Fruit fly (Drosophila melanogaster): ENCODE measurements around the gene CG14989.

The CG14989 gene

DNA sequence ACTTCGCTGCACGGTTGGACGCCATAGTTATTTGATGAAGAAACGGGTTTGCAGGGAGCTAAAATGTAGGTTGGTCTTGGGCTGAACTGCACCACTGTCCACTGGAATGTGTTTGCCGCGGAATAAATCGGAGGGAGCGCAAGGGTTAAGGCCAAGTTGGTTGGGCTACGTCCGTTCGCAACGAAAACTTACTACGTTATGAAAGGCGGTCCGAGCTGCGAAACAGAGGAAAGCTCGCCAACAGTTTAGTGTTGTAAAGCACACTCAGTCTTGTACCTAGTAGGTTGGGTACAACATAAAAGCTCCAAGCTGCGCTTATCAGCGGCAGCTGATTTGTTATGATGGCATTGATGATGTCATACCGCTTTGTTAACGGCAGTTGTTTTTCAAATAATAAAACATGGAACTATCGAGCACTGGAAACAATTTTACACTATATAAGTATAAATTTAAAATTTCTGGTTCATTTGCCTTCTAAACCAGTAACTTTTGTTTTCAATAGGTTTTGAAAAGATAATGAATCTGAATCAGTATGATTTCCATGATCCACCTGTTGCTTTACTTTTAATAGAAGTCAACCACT is 34.9 kb downstream of the CG14989 start, which contains the start of gene Chd64 (continued):
- TF ChIP-seq H2.0 (GFP tag; IDR thresholded peaks at IDR 0.05) (no peak), sug (tag; optimal IDR thresholded peaks at IDR 0.05) (peak; percentile 63), NfI (GFP tag; optimal IDR thresholded peaks at IDR 0.05) (peak; percentile 6), fd3F (GFP tag; optimal IDR thresholded peaks at IDR 0.05) (peak; percentile 3), BEAF-32 (GFP tag; optimal IDR thresholded peaks at IDR 0.05) (peak; percentile 10), mld (GFP tag; IDR thresholded peaks at IDR 0.05; ENCODE audit: partially characterized antibody) (no peak), CG6254 (GFP tag; optimal IDR thresholded peaks at IDR 0.05) (peak; percentile 1), sens (GFP tag) (peak; percentile 47), vfl (GFP tag; optimal IDR thresholded peaks at IDR 0.05) (no peak), CG12155 (GFP tag; optimal IDR thresholded peaks at IDR 0.05) (peak; percentile 25), lab (GFP tag; optimal IDR thresholded peaks at IDR 0.05) (peak; percentile 84), nom (GFP tag; optimal IDR thresholded peaks at IDR 0.05) (peak; percentile 74), Kr (GFP tag; optimal IDR thresholded peaks at IDR 0.05) (no peak), CG1792 (GFP tag; optimal IDR thresholded peaks at IDR 0.05) (peak; percentile 5), bcd (GFP tag; optimal IDR thresholded peaks at IDR 0.05) (no peak), unc-4 (GFP tag; IDR thresholded peaks at IDR 0.05; ENCODE audit: partially characterized antibody) (0 out of 2 replicates have a peak, but pooled peaks have one; percentile 51), CG18011 (GFP tag; optimal IDR thresholded peaks at IDR 0.05) (no peak), Hr39 (optimal IDR thresholded peaks at IDR 0.05) (no peak), tin (GFP tag; optimal IDR thresholded peaks at IDR 0.05) (no peak), MTF-1 (GFP tag; optimal IDR thresholded peaks at IDR 0.05; ENCODE audit: borderline replicate concordance) (peak; percentile 13), psq (GFP tag; optimal IDR thresholded peaks at IDR 0.05) (peak; percentile 8), Side (GFP tag; optimal IDR thresholded peaks at IDR 0.05) (peak; percentile 41), maf-S (GFP tag; optimal IDR thresholded peaks at IDR 0.05) (peak; percentile 14), Fer3 (tag; optimal IDR thresholded peaks at IDR 0.05) (peak; percentile 40), lilli (GFP tag; optimal IDR thresholded peaks at IDR 0.05) (peak; percentile 67), CG30403 (GFP tag; optimal IDR thresholded peaks at IDR 0.05) (peak; percentile 37), Spps (tag; optimal IDR thresholded peaks at IDR 0.05) (no peak), CG18599 (GFP tag; optimal IDR thresholded peaks at IDR 0.05) (peak; percentile 82), Bdp1 (GFP tag; optimal IDR thresholded peaks at IDR 0.05) (no peak), D19B (GFP tag; optimal IDR thresholded peaks at IDR 0.05) (no peak), Hand (GFP tag; optimal IDR thresholded peaks at IDR 0.05) (peak; percentile 68), CG14860 (GFP tag; IDR thresholded peaks at IDR 0.05; ENCODE audit: partially characterized antibody) (peak; percentile 26; the same call in 1 of the 3 replicates), sd (tag; optimal IDR thresholded peaks at IDR 0.05) (peak; percentile 94), Xrp1 (GFP tag; IDR thresholded peaks at IDR 0.05) (peak; percentile 11; the same call in 1 of the 2 replicates), HHEX (GFP tag; optimal IDR thresholded peaks at IDR 0.05) (peak; percentile 50), mam (GFP tag; optimal IDR thresholded peaks at IDR 0.05) (peak; percentile 4), Mrtf (GFP tag; IDR thresholded peaks at IDR 0.05) (0 out of 3 replicates have a peak, but pooled peaks have one; percentile 18), cwo (GFP tag; optimal IDR thresholded peaks at IDR 0.05) (peak; percentile 65), CG16813 (GFP tag; IDR thresholded peaks at IDR 0.05; ENCODE audit: partially characterized antibody) (0 out of 3 replicates have a peak, but pooled peaks have one; percentile 20), pb (GFP tag; optimal IDR thresholded peaks at IDR 0.05) (peak; percentile 7), E2f1 (GFP tag; IDR thresholded peaks at IDR 0.05) (peak; percentile 25; the same call in 1 of the 2 replicates), croc (GFP tag; conservative IDR thresholded peaks at IDR 0.05) (no peak), CG5953 (GFP tag; IDR thresholded peaks at IDR 0.05) (no peak), Rfx (GFP tag; IDR thresholded peaks at IDR 0.05) (peak; percentile 58), CG11085 (GFP tag; IDR thresholded peaks at IDR 0.05) (peak; percentile 9; the same call in 1 of the 2 replicates), CG15011 (GFP tag; optimal IDR thresholded peaks at IDR 0.05) (peak; percentile 46), pfk (GFP tag; optimal IDR thresholded peaks at IDR 0.05) (peak; percentile 62), CG11456 (GFP tag; IDR thresholded peaks at IDR 0.05) (peak; percentile 63; the same call in 2 of the 3 replicates), CG3847 (GFP tag; IDR thresholded peaks at IDR 0.05) (peak; percentile 22; the same call in 1 of the 2 replicates)

All from whole organism, embryonic.